Fruit fly (Drosophila melanogaster) whole organism, adult: ENCODE measurements around the gene KaiR1D.

Experiments
- CG11617 ChIP-seq: fragments of 200-800 bp; sonication (Bioruptor generic); optimal IDR thresholded peaks from 2 replicates; lab custom pipeline; 2017; ENCODE audit warnings: mild to moderate bottlenecking, missing biosample characterization, missing genetic modification reagents, missing genetic modification characterization
- bab1 ChIP-seq: fragments of 200-800 bp; sonication (Bioruptor generic); optimal IDR thresholded peaks from 3 replicates; lab custom pipeline; 2019; ENCODE audit warnings: missing biosample characterization, mild to moderate bottlenecking, missing genetic modification characterization, moderate library complexity

KaiR1D gene

DNA sequence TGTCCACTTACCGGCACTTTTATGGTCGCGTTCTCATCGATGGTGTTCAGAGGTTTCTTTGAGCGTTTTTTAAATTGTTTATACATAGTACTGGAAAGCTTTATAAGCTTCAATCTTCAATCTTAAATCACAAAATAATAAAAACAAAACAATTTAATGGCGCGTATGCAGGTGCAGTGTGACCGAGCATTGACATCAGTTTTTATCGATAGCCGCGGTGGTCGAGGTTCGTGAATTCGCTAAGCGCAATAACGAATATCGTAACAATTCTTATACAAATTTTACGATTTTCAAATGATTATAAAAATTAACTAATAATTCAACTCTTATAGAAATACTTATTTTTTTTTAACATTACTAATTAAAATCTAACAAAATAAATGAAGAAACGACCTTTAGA, 50.0 kb downstream of the KaiR1D start, which contains the start of gene Fancd2:
Fancd2 (minus strand) TSS at position 183 of the 400 bp plus-strand sequence.
- TF ChIP-seq CG11617 (GFP tag; lab: Kevin White, UChicago) (no peak), bab1 (GFP tag; lab: Kevin White, UChicago) (peak; percentile 6)
